Worm (Caenorhabditis elegans): ENCODE data around the gene ndc-80.
A peak's percentile ranks its signal among the peaks of the same experiment; 100 is the strongest.

Gene ndc-80

DNA sequence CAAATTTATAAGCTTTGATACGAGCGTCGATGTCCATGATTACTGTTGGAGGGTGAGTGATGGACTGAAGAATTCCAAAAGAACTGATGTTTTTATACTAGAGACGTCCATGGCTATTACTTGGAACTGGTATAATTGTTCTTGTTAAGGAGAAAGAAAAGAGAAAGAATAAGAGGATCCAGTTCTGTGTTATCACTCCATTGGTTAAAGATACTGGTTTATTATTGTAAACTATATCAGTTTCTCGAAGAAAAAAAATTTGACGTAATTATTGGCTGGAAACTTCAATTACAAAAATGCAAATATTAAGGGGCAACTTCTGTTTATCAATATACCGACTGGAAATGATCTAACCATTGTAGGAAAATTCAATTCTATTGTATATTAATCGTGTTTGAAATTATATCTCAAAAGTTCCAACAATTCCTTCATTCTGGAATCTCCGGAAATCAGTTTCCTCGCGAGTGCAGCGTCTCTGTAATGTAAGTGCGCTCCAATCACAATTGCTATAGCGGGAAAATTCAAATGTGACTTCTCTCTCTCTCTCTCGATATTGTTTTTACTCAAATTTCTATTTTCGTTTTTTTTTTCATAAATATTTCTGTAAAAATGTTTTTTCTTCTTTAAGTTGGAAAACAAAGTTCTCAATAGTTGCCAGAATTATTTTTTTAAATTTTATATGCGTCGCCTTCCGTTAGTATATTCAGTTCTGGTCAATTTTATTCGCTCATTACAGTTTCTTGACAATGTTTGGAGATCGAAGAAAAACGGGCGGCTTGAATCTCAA lies at the start of gene ndc-80, which contains the start of gene col-2:
ndc-80 (plus strand) TSS at position 737 of the 787 bp plus-strand sequence.
col-2 (minus strand) TSS at position 51 of the 787 bp plus-strand sequence.
- TF ChIP-seq mes-2 (tag; optimal IDR thresholded peaks at IDR 0.05; ENCODE audit: poor library complexity, severe bottlenecking) = peak; percentile 95
- TF ChIP-seq daf-19 (GFP tag; conservative IDR thresholded peaks at IDR 0.05) = no peak
- no peak for TF ChIP-seq jun-1 (tag; optimal IDR thresholded peaks at IDR 0.05)
- TF ChIP-seq nhr-48 (tag; optimal IDR thresholded peaks at IDR 0.05) = no peak
- no peak for TF ChIP-seq mep-1 (tag; optimal IDR thresholded peaks at IDR 0.05)
- no peak for TF ChIP-seq php-3 (GFP tag; IDR thresholded peaks at IDR 0.05)
- no peak for TF ChIP-seq dmd-9 (GFP tag; IDR thresholded peaks at IDR 0.05)
- no peak for TF ChIP-seq tag-97 (GFP tag; IDR thresholded peaks at IDR 0.05)
- peak; percentile 90 for TF ChIP-seq aha-1 (tag)
- TF ChIP-seq unc-62 (GFP tag; optimal IDR thresholded peaks at IDR 0.05 in 1 of 2) = no peak
- no peak for TF ChIP-seq unc-62 (tag; optimal IDR thresholded peaks at IDR 0.05)
- TF ChIP-seq rbr-2 (tag; optimal IDR thresholded peaks at IDR 0.05) = peak; percentile 43
- TF ChIP-seq madf-9 (GFP tag; conservative IDR thresholded peaks at IDR 0.05) = no peak
- TF ChIP-seq nhr-11 (tag; optimal IDR thresholded peaks at IDR 0.05) = peak; percentile 35
- no peak for TF ChIP-seq T20F7.1 (GFP tag; optimal IDR thresholded peaks at IDR 0.05)
- no peak for TF ChIP-seq D1046.2 (GFP tag; IDR thresholded peaks at IDR 0.05)
- no peak for TF ChIP-seq Y75B8A.6 (GFP tag; IDR thresholded peaks at IDR 0.05)
- no peak for TF ChIP-seq hif-1 (tag; optimal IDR thresholded peaks at IDR 0.05)
- no peak for TF ChIP-seq ZK546.5 (tag; optimal IDR thresholded peaks at IDR 0.05)
- no peak for TF ChIP-seq F26F4.8 (GFP tag; conservative IDR thresholded peaks at IDR 0.05)
- TF ChIP-seq sdz-12 (GFP tag; optimal IDR thresholded peaks at IDR 0.05) = no peak
- peak in 1 of 2 experiments; percentile 0 for TF ChIP-seq mdl-1 (tag; optimal IDR thresholded peaks at IDR 0.05)
- TF ChIP-seq duxl-1 (tag; optimal IDR thresholded peaks at IDR 0.05; ENCODE audit: poor library complexity) = no peak
- no peak for TF ChIP-seq aly-2 (tag; optimal IDR thresholded peaks at IDR 0.05)
- no peak for TF ChIP-seq F10B5.3 (tag; optimal IDR thresholded peaks at IDR 0.05)
- no peak for TF ChIP-seq gei-8 (GFP tag; optimal IDR thresholded peaks at IDR 0.05)
- no peak for TF ChIP-seq ztf-7 (tag; optimal IDR thresholded peaks at IDR 0.05)
- TF ChIP-seq T26A8.4 (GFP tag; IDR thresholded peaks at IDR 0.05) = no peak
- peak; percentile 27 for TF ChIP-seq mxl-3 (GFP tag; optimal IDR thresholded peaks at IDR 0.05)
- TF ChIP-seq F49E8.2 (tag; optimal IDR thresholded peaks at IDR 0.05; ENCODE audit: borderline replicate concordance) = no peak
- peak; percentile 82 for TF ChIP-seq dpl-1 (GFP tag; optimal IDR thresholded peaks at IDR 0.05)
- TF ChIP-seq lin-38 (GFP tag; IDR thresholded peaks at IDR 0.05) = peak; percentile 94
- TF ChIP-seq unc-39 (tag; optimal IDR thresholded peaks at IDR 0.05) = no peak
- peak; percentile 19 for TF ChIP-seq hlh-11 (tag; optimal IDR thresholded peaks at IDR 0.05)
- TF ChIP-seq lin-39 (tag; optimal IDR thresholded peaks at IDR 0.05) = no peak
- no peak for TF ChIP-seq mxl-2 (GFP tag; conservative IDR thresholded peaks at IDR 0.05)
- TF ChIP-seq ceh-32 (tag; optimal IDR thresholded peaks at IDR 0.05; ENCODE audit: poor library complexity) = no peak
- TF ChIP-seq lin-13 (GFP tag; optimal IDR thresholded peaks at IDR 0.05) = peak; percentile 37
- no peak for TF ChIP-seq lin-15B (tag; optimal IDR thresholded peaks at IDR 0.05)
- no peak for TF ChIP-seq snpc-4 (tag; optimal IDR thresholded peaks at IDR 0.05)
- TF ChIP-seq nhr-41 (GFP tag; IDR thresholded peaks at IDR 0.05) = no peak
- no peak for TF ChIP-seq madf-5 (GFP tag; IDR thresholded peaks at IDR 0.05)
- no peak for TF ChIP-seq pqm-1 (tag; optimal IDR thresholded peaks at IDR 0.05)
- TF ChIP-seq daf-16 (GFP tag; optimal IDR thresholded peaks at IDR 0.05) = no peak
- TF ChIP-seq daf-16 (tag; optimal IDR thresholded peaks at IDR 0.05) = no peak
- no peak for TF ChIP-seq lin-29 (GFP tag; IDR thresholded peaks at IDR 0.05)
- TF ChIP-seq set-16 (GFP tag; IDR thresholded peaks at IDR 0.05) = no peak
- peak; percentile 55; the same call in 1 of the 2 replicates for TF ChIP-seq snpc-1.2 (GFP tag; IDR thresholded peaks at IDR 0.05)
- TF ChIP-seq ZK337.2 (GFP tag; IDR thresholded peaks at IDR 0.05) = peak; percentile 59; the same call in 1 of the 2 replicates
- peak; percentile 82 for TF ChIP-seq nhr-6 (tag; optimal IDR thresholded peaks at IDR 0.05)
